Worm (Caenorhabditis elegans) whole organism, young adult: Measurements from ENCODE around the gene clec-166.

Source experiments
- F22D6.2 ChIP-seq: sonication (generic microtip); optimal IDR thresholded peaks from 2 replicates; lab custom pipeline; 2016; ENCODE audit warnings: mild to moderate bottlenecking, missing genetic modification characterization, missing compliant biosample characterization
- F23B12.7 ChIP-seq: sonication (generic microtip); optimal IDR thresholded peaks from 2 replicates; lab custom pipeline; 2017; ENCODE audit warnings: missing genetic modification characterization, mild to moderate bottlenecking, missing compliant biosample characterization, antibody characterized with exemption, moderate library complexity; ENCODE audit not compliant: insufficient read depth
- F33H1.4 ChIP-seq: fragments of 200-800 bp; sonication (Bioruptor generic); IDR thresholded peaks from 2 replicates; pipeline ENCODE4 v1.3.6; 2022; ENCODE audit warnings: missing genetic modification reagents, missing genetic modification characterization, missing compliant biosample characterization
- F57A8.1 ChIP-seq: fragments of 200-800 bp; sonication (Bioruptor generic); optimal IDR thresholded peaks from 2 replicates; lab custom pipeline; 2018; ENCODE audit warnings: mild to moderate bottlenecking, missing genetic modification characterization, moderate library complexity, missing compliant biosample characterization
- F57C9.4 ChIP-seq: sonication (generic microtip); optimal IDR thresholded peaks from 2 replicates; lab custom pipeline; 2017; ENCODE audit warnings: mild to moderate bottlenecking, missing genetic modification characterization, missing compliant biosample characterization
- K11D2.4 ChIP-seq: fragments of 200-800 bp; sonication (Bioruptor generic); IDR thresholded peaks from 2 replicates; pipeline ENCODE4 v1.3.6; 2022; ENCODE audit warnings: missing genetic modification reagents, missing genetic modification characterization, missing compliant biosample characterization
- Y53F4B.3 ChIP-seq: fragments of 200-800 bp; sonication (Bioruptor generic); IDR thresholded peaks from 2 replicates; pipeline ENCODE4 v1.3.6; 2022; ENCODE audit warnings: missing genetic modification reagents, missing genetic modification characterization, missing compliant biosample characterization
- Y53G8AR.9 ChIP-seq: fragments of 200-800 bp; sonication (Bioruptor generic); conservative IDR thresholded peaks from 2 replicates; pipeline ENCODE4 v1.3.6; 2022; ENCODE audit warnings: missing genetic modification reagents, missing genetic modification characterization, missing compliant biosample characterization
- Y67H2A.10 ChIP-seq: fragments of 200-800 bp; sonication (Bioruptor generic); conservative IDR thresholded peaks from 2 replicates; pipeline ENCODE4 v1.3.6; 2022; ENCODE audit warnings: missing genetic modification reagents, missing genetic modification characterization, missing compliant biosample characterization
- ZK185.1 ChIP-seq: sonication (generic microtip); optimal IDR thresholded peaks from 2 replicates; lab custom pipeline; 2016; ENCODE audit warnings: mild to moderate bottlenecking, missing genetic modification characterization, missing compliant biosample characterization; ENCODE audit not compliant: poor library complexity, severe bottlenecking
- akir-1 ChIP-seq: fragments of 200-800 bp; sonication (Bioruptor generic); optimal IDR thresholded peaks from 2 replicates; lab custom pipeline; 2018; ENCODE audit warnings: mild to moderate bottlenecking, missing genetic modification characterization, moderate library complexity, missing compliant biosample characterization
- attf-5 ChIP-seq: fragments of 200-800 bp; sonication (Bioruptor generic); optimal IDR thresholded peaks from 2 replicates; lab custom pipeline; 2018; ENCODE audit warnings: mild to moderate bottlenecking, missing genetic modification characterization, missing compliant biosample characterization
- attf-6 ChIP-seq: fragments of 200-800 bp; sonication (Bioruptor generic); IDR thresholded peaks from 2 replicates; pipeline ENCODE4 v1.3.6; 2022; ENCODE audit warnings: missing genetic modification reagents, missing genetic modification characterization, missing compliant biosample characterization
- ceh-100 ChIP-seq: fragments of 200-800 bp; sonication (Bioruptor generic); IDR thresholded peaks from 2 replicates; pipeline ENCODE4 v1.3.6; 2022; ENCODE audit warnings: missing genetic modification reagents, missing genetic modification characterization, missing compliant biosample characterization
- ceh-27 ChIP-seq: fragments of 200-800 bp; sonication (Bioruptor generic); optimal IDR thresholded peaks from 2 replicates; lab custom pipeline; 2018; ENCODE audit warnings: mild to moderate bottlenecking, missing genetic modification characterization, moderate library complexity, missing compliant biosample characterization
- ceh-79 ChIP-seq: sonication (generic microtip); optimal IDR thresholded peaks from 2 replicates; lab custom pipeline; 2017; ENCODE audit warnings: mild to moderate bottlenecking, missing genetic modification characterization, missing compliant biosample characterization
- chd-7 ChIP-seq: sonication (generic microtip); optimal IDR thresholded peaks from 2 replicates; lab custom pipeline; 2016; ENCODE audit warnings: mild to moderate bottlenecking, missing genetic modification characterization, moderate library complexity, missing compliant biosample characterization
- die-1 ChIP-seq: sonication (generic microtip); optimal IDR thresholded peaks from 2 replicates; lab custom pipeline; 2016; ENCODE audit warnings: missing genotype, mild to moderate bottlenecking, missing genetic modification characterization, missing compliant biosample characterization
- dox-1 ChIP-seq: fragments of 200-800 bp; sonication (Bioruptor generic); IDR thresholded peaks from 2 replicates; pipeline ENCODE4 v1.3.6; 2022; ENCODE audit warnings: missing genetic modification reagents, missing genetic modification characterization, missing compliant biosample characterization
- dpff-1 ChIP-seq: sonication (generic microtip); optimal IDR thresholded peaks from 2 replicates; lab custom pipeline; 2017; ENCODE audit warnings: mild to moderate bottlenecking, missing genetic modification characterization, missing compliant biosample characterization
- egrh-3 ChIP-seq: fragments of 200-800 bp; sonication (Bioruptor generic); IDR thresholded peaks from 2 replicates; pipeline ENCODE4 v1.3.6; 2022; ENCODE audit warnings: missing genetic modification reagents, missing genetic modification characterization, missing compliant biosample characterization
- him-1 ChIP-seq: sonication (generic microtip); optimal IDR thresholded peaks from 2 replicates; lab custom pipeline; 2016; ENCODE audit warnings: missing genotype, missing genetic modification reagents, missing genetic modification characterization, missing compliant biosample characterization
- hlh-26 ChIP-seq: fragments of 200-800 bp; sonication (Bioruptor generic); conservative IDR thresholded peaks from 2 replicates; pipeline ENCODE4 v1.3.6; 2022; ENCODE audit warnings: missing genetic modification reagents, missing genetic modification characterization, missing compliant biosample characterization
- lag-1 ChIP-seq: fragments of 200-800 bp; sonication (Bioruptor generic); IDR thresholded peaks from 2 replicates; pipeline ENCODE4 v1.3.6; 2022; ENCODE audit warnings: missing genetic modification reagents, missing genetic modification characterization, missing compliant biosample characterization
- let-526 ChIP-seq: fragments of 200-800 bp; sonication (Bioruptor generic); IDR thresholded peaks from 2 replicates; pipeline ENCODE4 v1.3.6; 2022; ENCODE audit warnings: missing genetic modification reagents, missing genetic modification characterization, missing compliant biosample characterization
- lin-26 ChIP-seq: fragments of 200-800 bp; sonication (Bioruptor generic); IDR thresholded peaks from 2 replicates; pipeline ENCODE4 v1.3.6; 2022; ENCODE audit warnings: missing genetic modification reagents, missing genetic modification characterization, missing compliant biosample characterization
- lin-35 ChIP-seq, 3 experiments: fragments of 150-350 bp in 2 of 3; sonication (generic microtip) in 1 of 3; optimal IDR thresholded peaks; 2 replicates each; lab custom pipeline; 2014 to 2018; ENCODE audit warnings: missing biosample characterization in 3 of 3, missing genetic modification characterization in 3 of 3, missing genetic modification reagents in 3 of 3
- lin-40 ChIP-seq: sonication (generic microtip); optimal IDR thresholded peaks from 2 replicates; lab custom pipeline; 2016; ENCODE audit warnings: missing genetic modification characterization, mild to moderate bottlenecking, missing compliant biosample characterization, missing genotype, missing genetic modification reagents
- lir-1 ChIP-seq: fragments of 200-800 bp; sonication (Bioruptor generic); conservative IDR thresholded peaks from 2 replicates; pipeline ENCODE4 v1.3.6; 2022; ENCODE audit warnings: missing genetic modification reagents, missing genetic modification characterization, missing compliant biosample characterization
- madf-6 ChIP-seq: fragments of 200-800 bp; sonication (Bioruptor generic); IDR thresholded peaks from 2 replicates; pipeline ENCODE4 v1.3.6; 2022; ENCODE audit warnings: missing genetic modification reagents, missing genetic modification characterization, missing compliant biosample characterization
- madf-8 ChIP-seq: fragments of 200-800 bp; sonication (Bioruptor generic); conservative IDR thresholded peaks from 2 replicates; pipeline ENCODE4 v1.3.6; 2022; ENCODE audit warnings: missing genetic modification reagents, missing genetic modification characterization, missing compliant biosample characterization
- mcd-1 ChIP-seq: fragments of 200-800 bp; sonication (Bioruptor generic); IDR thresholded peaks from 2 replicates; pipeline ENCODE4 v1.3.6; 2022; ENCODE audit warnings: missing genetic modification reagents, missing genetic modification characterization, missing compliant biosample characterization
- mel-28 ChIP-seq: sonication (generic microtip); optimal IDR thresholded peaks from 2 replicates; lab custom pipeline; 2016; ENCODE audit warnings: borderline replicate concordance, mild to moderate bottlenecking, missing genetic modification characterization, missing compliant biosample characterization
- nfya-1 ChIP-seq: sonication (generic microtip); optimal IDR thresholded peaks from 2 replicates; lab custom pipeline; 2017; ENCODE audit warnings: antibody characterized with exemption, missing compliant biosample characterization, missing genetic modification characterization, borderline replicate concordance; ENCODE audit not compliant: insufficient read depth
- nhr-27 ChIP-seq: fragments of 200-800 bp; sonication (Bioruptor generic); optimal IDR thresholded peaks from 2 replicates; lab custom pipeline; 2018; ENCODE audit warnings: mild to moderate bottlenecking, missing genetic modification characterization, moderate library complexity, missing compliant biosample characterization
- pbrm-1 ChIP-seq: fragments of 200-800 bp; sonication (Bioruptor generic); IDR thresholded peaks from 2 replicates; pipeline ENCODE4 v1.3.6; 2022; ENCODE audit warnings: missing genetic modification reagents, missing genetic modification characterization, missing compliant biosample characterization
- pha-4 ChIP-seq: fragments of 150-350 bp; sonication (generic microtip); optimal IDR thresholded peaks from 2 replicates; lab custom pipeline; 2014; ENCODE audit warnings: missing biosample characterization, missing genetic modification reagents, missing genetic modification characterization
- repo-1 ChIP-seq: sonication (generic microtip); optimal IDR thresholded peaks from 2 replicates; lab custom pipeline; 2017; ENCODE audit warnings: mild to moderate bottlenecking, missing genetic modification characterization, missing compliant biosample characterization
- rpc-1 ChIP-seq, 2 experiments: fragments of 150-350 bp in 1 of 2; sonication (generic microtip) in 1 of 2; optimal IDR thresholded peaks; 2 replicates each; lab custom pipeline; 2014 to 2018; ENCODE audit warnings: missing biosample characterization in 1 of 2, missing genetic modification characterization in 1 of 2, missing genetic modification reagents in 1 of 2, missing genotype in 1 of 2
- unc-130 ChIP-seq: sonication (generic microtip); optimal IDR thresholded peaks from 2 replicates; lab custom pipeline; 2016; ENCODE audit warnings: missing genetic modification reagents, missing genetic modification characterization, missing compliant biosample characterization
- unc-62 ChIP-seq: fragments of 150-350 bp; optimal IDR thresholded peaks from 2 replicates; lab custom pipeline; 2014; ENCODE audit warnings: missing biosample characterization, missing genetic modification reagents, missing genetic modification characterization
- xnd-1 ChIP-seq: sonication (generic microtip); optimal IDR thresholded peaks from 2 replicates; lab custom pipeline; 2016; ENCODE audit warnings: missing genotype, missing genetic modification reagents, missing genetic modification characterization, missing compliant biosample characterization
- zfh-2 ChIP-seq: fragments of 200-800 bp; sonication (Bioruptor generic); conservative IDR thresholded peaks from 2 replicates; pipeline ENCODE4 v1.3.6; 2022; ENCODE audit warnings: missing genetic modification reagents, missing genetic modification characterization, missing compliant biosample characterization
- ztf-22 ChIP-seq: fragments of 200-800 bp; sonication (Bioruptor generic); optimal IDR thresholded peaks from 2 replicates; lab custom pipeline; 2018; ENCODE audit warnings: mild to moderate bottlenecking, missing genetic modification characterization, moderate library complexity, missing compliant biosample characterization
- ztf-28 ChIP-seq: fragments of 200-800 bp; sonication (Bioruptor generic); IDR thresholded peaks from 2 replicates; pipeline ENCODE4 v1.3.6; 2022; ENCODE audit warnings: missing genetic modification reagents, missing genetic modification characterization, missing compliant biosample characterization
- ztf-3 ChIP-seq: fragments of 200-800 bp; sonication (Bioruptor generic); optimal IDR thresholded peaks from 2 replicates; lab custom pipeline; 2018; ENCODE audit warnings: mild to moderate bottlenecking, missing genetic modification characterization, missing compliant biosample characterization

clec-166 gene

ce11 chrIV:1234780-1235179, 16.4 kb downstream of the clec-166 start:
- TF ChIP-seq ztf-3 (no peak), dpff-1 (tag; lab: Kevin White, UChicago) (no peak), F57A8.1 (GFP tag; lab: Kevin White, UChicago) (no peak), ZK185.1 (tag; lab: Kevin White, UChicago) (no peak), nfya-1 (tag; lab: Kevin White, UChicago) (no peak), ceh-27 (GFP tag; lab: Kevin White, UChicago) (no peak), Y67H2A.10 (GFP tag; lab: Robert Waterston, UW) (no peak)

DNA sequence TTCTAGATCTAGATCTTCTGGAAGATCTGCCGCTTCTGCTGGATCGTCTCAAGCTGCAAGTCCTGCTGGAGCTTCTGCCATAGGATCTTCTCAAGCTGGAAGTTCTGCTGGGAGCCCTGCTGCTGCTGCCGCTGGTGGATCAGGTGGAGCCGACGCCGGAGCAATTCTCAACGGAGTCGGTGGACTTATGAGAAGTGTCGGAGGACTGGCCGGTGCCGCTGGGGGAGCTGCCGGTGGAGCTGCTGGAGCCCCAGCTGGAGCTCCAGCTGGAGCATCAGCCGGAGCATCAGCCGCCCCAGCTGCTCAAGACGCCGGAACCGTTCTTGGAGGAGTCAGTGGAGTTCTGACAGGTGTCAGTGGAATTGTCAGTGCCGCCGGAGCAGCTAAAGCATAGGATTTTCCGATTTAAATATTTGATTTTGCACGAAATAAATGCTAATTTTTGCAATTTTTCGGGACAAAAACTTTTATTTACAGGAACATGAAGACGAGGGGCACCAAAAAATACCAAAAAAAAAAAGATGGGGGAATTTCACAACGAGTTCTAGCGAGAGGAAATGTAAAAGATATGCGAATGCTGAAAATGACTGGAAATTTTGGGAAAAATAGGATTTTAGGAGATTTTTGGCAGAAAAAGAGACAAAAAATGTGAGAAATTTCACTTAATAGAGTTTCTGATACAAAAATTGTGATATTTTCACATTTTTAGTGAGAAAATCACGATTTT, 18.6 kb downstream of the clec-166 start:
- TF ChIP-seq die-1 (tag; lab: Kevin White, UChicago) = no peak
- no peak for TF ChIP-seq repo-1
- no peak for TF ChIP-seq ceh-79 (tag; lab: Kevin White, UChicago)
- TF ChIP-seq dox-1 = 0 out of 2 replicates have a peak, but pooled peaks have one; percentile 19
- no peak for TF ChIP-seq Y53G8AR.9 (GFP tag; lab: Robert Waterston, UW)
- 0 out of 2 replicates have a peak, but pooled peaks have one; percentile 23 for TF ChIP-seq mcd-1 (GFP tag; lab: Robert Waterston, UW)
- TF ChIP-seq pbrm-1 = no peak
- no peak for TF ChIP-seq ztf-28 (GFP tag; lab: Robert Waterston, UW)
- no peak for TF ChIP-seq rpc-1 (optimal IDR thresholded peaks at IDR 0.05; lab: Kevin White, UChicago)
- no peak for TF ChIP-seq rpc-1 (tag; optimal IDR thresholded peaks at IDR 0.05; lab: Kevin White, UChicago)
- TF ChIP-seq lin-40 (tag; lab: Kevin White, UChicago) = no peak
- TF ChIP-seq zfh-2 (GFP tag; lab: Robert Waterston, UW) = peak; percentile 96
- TF ChIP-seq egrh-3 = peak; percentile 98
- TF ChIP-seq lin-26 (GFP tag; lab: Robert Waterston, UW) = no peak
- TF ChIP-seq let-526 = no peak
- no peak for TF ChIP-seq unc-130 (GFP tag; lab: Kevin White, UChicago)
- no peak for TF ChIP-seq pha-4 (tag; lab: Kevin White, UChicago)
- TF ChIP-seq unc-62 (GFP tag; lab: Kevin White, UChicago) = no peak
- no peak for TF ChIP-seq nhr-27 (tag; lab: Kevin White, UChicago)
- no peak for TF ChIP-seq mel-28 (tag; lab: Kevin White, UChicago)
- TF ChIP-seq ceh-100 = no peak
- no peak for TF ChIP-seq akir-1 (GFP tag; lab: Kevin White, UChicago)
- TF ChIP-seq him-1 (tag; lab: Kevin White, UChicago) = no peak
- TF ChIP-seq attf-6 (GFP tag; lab: Robert Waterston, UW) = no peak
- TF ChIP-seq chd-7 (tag; lab: Kevin White, UChicago) = peak; percentile 27
- no peak for TF ChIP-seq F22D6.2
- TF ChIP-seq lin-35 (GFP tag; optimal IDR thresholded peaks at IDR 0.05; lab: Kevin White, UChicago) = no peak
- no peak for TF ChIP-seq K11D2.4 (GFP tag; lab: Robert Waterston, UW)
- TF ChIP-seq F33H1.4 (GFP tag; lab: Robert Waterston, UW) = no peak
- no peak for TF ChIP-seq F57C9.4
- no peak for TF ChIP-seq lir-1
- no peak for TF ChIP-seq lag-1 (GFP tag; lab: Robert Waterston, UW)
- TF ChIP-seq Y53F4B.3 = no peak
- TF ChIP-seq xnd-1 (tag; lab: Kevin White, UChicago) = no peak
- TF ChIP-seq attf-5 (GFP tag; lab: Kevin White, UChicago) = no peak
- 0 out of 2 replicates have a peak, but pooled peaks have one; percentile 28 for TF ChIP-seq madf-6 (GFP tag; lab: Robert Waterston, UW)
- TF ChIP-seq ztf-22 (GFP tag; lab: Kevin White, UChicago) = no peak
- no peak for TF ChIP-seq F23B12.7 (tag; lab: Kevin White, UChicago)
- TF ChIP-seq madf-8 (GFP tag; lab: Robert Waterston, UW) = no peak
- TF ChIP-seq hlh-26 (GFP tag; lab: Robert Waterston, UW) = no peak
